Worm (Caenorhabditis elegans) whole organism, early embryonic: ENCODE data around the gene gex-5.
"Not testable (repeated sequence)": the region's sequence is repeated elsewhere in the genome, so short reads cannot be mapped to it uniquely, and the experiment has no call there.

Experiments
- B0310.2 ChIP-seq: sonication (generic microtip); optimal IDR thresholded peaks from 2 replicates; lab custom pipeline; 2016; ENCODE audit warnings: mild to moderate bottlenecking, missing genetic modification characterization, missing compliant biosample characterization
- F13C5.2 ChIP-seq: sonication (generic microtip); optimal IDR thresholded peaks from 2 replicates; lab custom pipeline; 2017; ENCODE audit warnings: mild to moderate bottlenecking, missing genetic modification characterization, inconsistent platforms, missing compliant biosample characterization
- aly-1 ChIP-seq: sonication (generic microtip); optimal IDR thresholded peaks from 2 replicates; lab custom pipeline; 2016; ENCODE audit warnings: missing genetic modification characterization, missing compliant biosample characterization
- ama-1 ChIP-seq: fragments of 150-350 bp; optimal IDR thresholded peaks from 2 replicates; lab custom pipeline; 2014
- ceh-13 ChIP-seq: fragments of 200-800 bp; sonication (Bioruptor generic); optimal IDR thresholded peaks from 2 replicates; lab custom pipeline; 2018; ENCODE audit warnings: mild to moderate bottlenecking, missing genetic modification characterization, missing compliant biosample characterization
- ceh-36 ChIP-seq: sonication (generic microtip); optimal IDR thresholded peaks from 2 replicates; lab custom pipeline; 2016; ENCODE audit warnings: missing genetic modification characterization, inconsistent platforms, missing compliant biosample characterization
- ets-7 ChIP-seq: sonication (generic microtip); optimal IDR thresholded peaks from 2 replicates; lab custom pipeline; 2016; ENCODE audit warnings: missing genotype, missing genetic modification characterization, missing compliant biosample characterization
- flt-1 ChIP-seq: fragments of 200-800 bp; sonication (Bioruptor generic); IDR thresholded peaks from 2 replicates; pipeline ENCODE4 v1.3.6; 2022; ENCODE audit warnings: missing genetic modification characterization, missing compliant biosample characterization
- hmbx-1 ChIP-seq: sonication (generic microtip); optimal IDR thresholded peaks from 2 replicates; lab custom pipeline; 2016; ENCODE audit warnings: mild to moderate bottlenecking, missing genetic modification characterization, missing compliant biosample characterization
- hmg-4 ChIP-seq: fragments of 200-800 bp; sonication (Bioruptor generic); optimal IDR thresholded peaks from 2 replicates; lab custom pipeline; 2018; ENCODE audit warnings: mild to moderate bottlenecking, missing genetic modification characterization, missing compliant biosample characterization
- hnd-1 ChIP-seq: sonication (generic microtip); optimal IDR thresholded peaks from 2 replicates; lab custom pipeline; 2016; ENCODE audit warnings: missing genetic modification characterization, missing compliant biosample characterization
- pes-1 ChIP-seq: fragments of 200-800 bp; sonication (Bioruptor generic); IDR thresholded peaks from 2 replicates; pipeline ENCODE4 v1.3.6; 2022; ENCODE audit warnings: missing genetic modification reagents, missing genetic modification characterization, missing compliant biosample characterization
- scrt-1 ChIP-seq: fragments of 200-800 bp; sonication (Bioruptor generic); IDR thresholded peaks from 2 replicates; pipeline ENCODE4 v1.3.6; 2022; ENCODE audit warnings: missing genetic modification characterization, missing compliant biosample characterization
- sea-1 ChIP-seq: fragments of 200-800 bp; sonication (Bioruptor generic); conservative IDR thresholded peaks from 2 replicates; pipeline ENCODE4 v1.3.6; 2022; ENCODE audit warnings: missing genetic modification characterization, missing compliant biosample characterization
- tbx-11 ChIP-seq: fragments of 200-800 bp; sonication (Bioruptor generic); IDR thresholded peaks from 2 replicates; pipeline ENCODE4 v1.3.6; 2022; ENCODE audit warnings: missing genetic modification characterization, missing compliant biosample characterization
- tbx-37 ChIP-seq: fragments of 200-800 bp; sonication (Bioruptor generic); conservative IDR thresholded peaks from 2 replicates; pipeline ENCODE4 v1.3.6; 2022; ENCODE audit warnings: missing genetic modification reagents, missing genetic modification characterization, missing compliant biosample characterization
- tra-4 ChIP-seq: sonication (generic microtip); optimal IDR thresholded peaks from 2 replicates; lab custom pipeline; 2017; ENCODE audit warnings: missing genetic modification characterization, missing compliant biosample characterization

Gene gex-5

DNA sequence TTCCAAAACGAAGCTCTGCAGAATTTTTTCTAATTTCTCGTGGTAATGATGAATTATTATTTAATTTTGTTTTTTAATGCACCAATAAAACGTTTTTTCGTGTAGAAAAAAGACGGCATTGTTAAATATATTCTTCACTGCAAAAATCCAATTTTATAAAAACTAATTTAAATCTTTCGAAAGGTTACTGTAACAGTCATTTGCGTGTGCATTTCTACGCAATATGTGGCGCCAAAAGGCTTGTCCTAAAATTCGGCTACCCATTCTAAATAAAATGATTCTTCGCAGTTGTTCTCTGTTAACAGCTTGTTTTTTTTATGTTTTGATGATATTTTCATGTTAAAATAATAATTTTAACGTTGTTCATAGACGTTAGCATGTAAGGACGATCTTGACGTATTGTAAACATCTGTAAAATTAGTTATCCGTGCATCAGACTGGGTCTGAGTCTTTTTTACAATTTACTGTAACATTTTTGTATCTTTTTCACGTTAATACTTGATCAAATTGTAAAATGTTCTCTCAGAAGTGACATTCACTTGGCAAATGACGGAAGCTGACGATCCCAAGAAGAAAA lies 10.9 kb upstream of the gex-5 start, which contains the start of gene mip-1:
mip-1 (plus strand) TSS at position 527 of the 577 bp plus-strand sequence.
- TF ChIP-seq hmg-4 (GFP tag; lab: Kevin White, UChicago), result no peak
- no peak for TF ChIP-seq hnd-1 (tag; lab: Kevin White, UChicago)
- TF ChIP-seq F13C5.2 (tag; lab: Kevin White, UChicago), result no peak
- no peak for TF ChIP-seq B0310.2 (tag; lab: Kevin White, UChicago)
- no peak for TF ChIP-seq pes-1 (GFP tag; lab: Robert Waterston, UW)
- no peak for TF ChIP-seq sea-1 (GFP tag; lab: Robert Waterston, UW)
- no peak for TF ChIP-seq scrt-1 (GFP tag; lab: Robert Waterston, UW)
- TF ChIP-seq ceh-13 (GFP tag; lab: Kevin White, UChicago), result no peak
- TF ChIP-seq tbx-11 (GFP tag; lab: Robert Waterston, UW), result no peak
- no peak for TF ChIP-seq tra-4
- TF ChIP-seq hmbx-1 (tag; lab: Kevin White, UChicago), result no peak

ce11 chrIII:4785714-4786113 lies 3.9 kb upstream of the gex-5 start, which contains the start of gene mel-28:
Gene mel-28 (plus strand): TSS chrIII:4786080.
- TF ChIP-seq ceh-36 (tag; lab: Kevin White, UChicago) (no peak), ama-1 (lab: Kevin White, UChicago) (no peak), tra-4 (no peak), ceh-13 (GFP tag; lab: Kevin White, UChicago) (no peak)

ce11 chrIII:4785131-4785530 lies 3.3 kb upstream of the gex-5 start, which contains the start of gene enu-3.2:
Gene enu-3.2 (minus strand): TSS chrIII:4785235.
- not testable (repeated sequence) for TF ChIP-seq hmg-4 (GFP tag; lab: Kevin White, UChicago); hmbx-1 (tag; lab: Kevin White, UChicago); tbx-11 (GFP tag; lab: Robert Waterston, UW)

DNA sequence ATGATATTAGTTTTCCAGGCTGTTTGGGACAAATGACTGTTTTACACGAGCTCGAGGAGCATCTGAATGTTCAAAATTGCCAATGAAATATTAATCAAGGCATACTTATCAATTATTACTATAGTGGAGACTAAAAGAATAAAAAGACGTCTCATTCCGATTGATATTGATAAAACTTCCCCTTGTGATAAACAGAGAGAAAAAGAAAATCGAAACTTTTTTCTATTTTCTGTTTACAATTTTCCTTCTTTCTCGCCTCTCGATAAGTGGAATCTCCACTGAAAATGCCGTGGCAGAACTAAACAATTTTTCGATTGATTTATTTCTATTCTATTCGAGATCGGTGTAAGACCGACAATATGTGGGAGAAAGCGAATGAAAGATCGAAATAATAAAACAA lies 1.9 kb downstream of the gex-5 start, which contains the start of gene B0393.9:
B0393.9 (minus strand) TSS at position 303 of the 400 bp plus-strand sequence.
- TF ChIP-seq aly-1 (tag; lab: Kevin White, UChicago) (no peak), hmbx-1 (tag; lab: Kevin White, UChicago) (no peak), tbx-11 (GFP tag; lab: Robert Waterston, UW) (no peak)

- TF ChIP-seq hmg-4 (GFP tag; lab: Kevin White, UChicago), result no peak
- no peak for TF ChIP-seq scrt-1 (GFP tag; lab: Robert Waterston, UW)
These were observed 3.8 kb downstream of the gex-5 start, which contains the start of gene B0393.7 for ce11 chrIII:4778003-4778402. Gene B0393.7 (minus strand): TSS chrIII:4778103.

DNA sequence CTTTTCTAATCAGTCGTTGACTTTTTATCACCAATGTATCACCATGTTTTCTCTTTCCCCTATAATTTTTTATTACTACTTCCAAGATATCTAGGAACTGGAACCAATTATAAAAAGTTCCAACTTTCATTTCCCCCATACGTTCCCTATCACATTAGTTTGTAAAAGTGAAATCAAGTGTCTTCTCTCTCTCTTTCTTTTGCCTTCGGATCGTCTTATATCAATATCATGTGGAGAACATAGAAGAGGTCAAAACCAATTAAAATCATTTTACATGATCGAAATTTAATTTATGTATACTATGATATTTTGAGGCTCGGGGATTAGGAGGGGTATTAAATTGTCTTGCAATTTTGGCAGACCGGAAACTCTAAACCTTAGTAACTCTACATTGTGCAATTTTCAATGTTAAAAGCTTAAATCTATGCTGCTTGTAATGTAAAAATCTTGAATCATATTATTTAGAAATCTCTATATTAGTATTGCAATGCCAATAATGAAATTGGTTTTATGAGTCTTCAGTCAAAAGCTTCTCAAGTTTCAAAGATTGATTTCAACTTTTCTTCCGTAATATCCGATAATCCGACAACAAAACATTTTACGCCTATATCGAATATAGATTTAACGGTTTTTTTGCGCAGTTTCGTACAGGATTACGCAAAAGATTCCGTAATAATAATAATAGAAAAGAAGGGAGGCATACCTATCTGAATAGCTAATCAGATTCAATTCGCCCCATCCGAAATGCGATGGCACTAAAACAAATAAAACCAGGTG lies 13.7 kb downstream of the gex-5 start:
- TF ChIP-seq flt-1 (GFP tag; lab: Robert Waterston, UW) (no peak), tbx-11 (GFP tag; lab: Robert Waterston, UW) (no peak), tra-4 (no peak), ceh-13 (GFP tag; lab: Kevin White, UChicago) (no peak), hmg-4 (GFP tag; lab: Kevin White, UChicago) (no peak), sea-1 (GFP tag; lab: Robert Waterston, UW) (no peak), ama-1 (lab: Kevin White, UChicago) (no peak), F13C5.2 (tag; lab: Kevin White, UChicago) (no peak), ets-7 (tag; lab: Kevin White, UChicago) (no peak), ceh-36 (tag; lab: Kevin White, UChicago) (no peak)

ce11 chrIII:4766842-4767241 lies 14.9 kb downstream of the gex-5 start:
- no peak for TF ChIP-seq tbx-37
- no peak for TF ChIP-seq ets-7 (tag; lab: Kevin White, UChicago)
- TF ChIP-seq ceh-13 (GFP tag; lab: Kevin White, UChicago), result no peak
- no peak for TF ChIP-seq sea-1 (GFP tag; lab: Robert Waterston, UW)
- no peak for TF ChIP-seq scrt-1 (GFP tag; lab: Robert Waterston, UW)
- TF ChIP-seq hmg-4 (GFP tag; lab: Kevin White, UChicago), result no peak
- TF ChIP-seq hnd-1 (tag; lab: Kevin White, UChicago), result no peak
- TF ChIP-seq ama-1 (lab: Kevin White, UChicago), result no peak
- no peak for TF ChIP-seq flt-1 (GFP tag; lab: Robert Waterston, UW)

- TF ChIP-seq tbx-37 (no peak), tbx-11 (GFP tag; lab: Robert Waterston, UW) (no peak), ama-1 (lab: Kevin White, UChicago) (no peak), tra-4 (no peak), ceh-36 (tag; lab: Kevin White, UChicago) (no peak), aly-1 (tag; lab: Kevin White, UChicago) (no peak), F13C5.2 (tag; lab: Kevin White, UChicago) (no peak), ceh-13 (GFP tag; lab: Kevin White, UChicago) (no peak), hnd-1 (tag; lab: Kevin White, UChicago) (no peak), B0310.2 (tag; lab: Kevin White, UChicago) (no peak), pes-1 (GFP tag; lab: Robert Waterston, UW) (no peak), sea-1 (GFP tag; lab: Robert Waterston, UW) (no peak), hmbx-1 (tag; lab: Kevin White, UChicago) (no peak), flt-1 (GFP tag; lab: Robert Waterston, UW) (no peak), scrt-1 (GFP tag; lab: Robert Waterston, UW) (no peak), ets-7 (tag; lab: Kevin White, UChicago) (no peak), hmg-4 (GFP tag; lab: Kevin White, UChicago) (no peak)
These were observed 16.3 kb downstream of the gex-5 start, which contains the start of gene B0393.5 for ce11 chrIII:4765474-4765873. Gene B0393.5 (plus strand): TSS chrIII:4765774.
